Worm (Caenorhabditis elegans) whole organism, late embryonic: ENCODE results near the gene srj-24.

Experiments used
- C38D4.7 ChIP-seq: fragments of 200-800 bp; sonication (Bioruptor generic); optimal IDR thresholded peaks from 2 replicates; lab custom pipeline; 2018; ENCODE audit warnings: mild to moderate bottlenecking, missing genetic modification characterization, moderate library complexity, missing compliant biosample characterization
- K02D7.2 ChIP-seq: sonication (generic microtip); optimal IDR thresholded peaks from 2 replicates; lab custom pipeline; 2017; ENCODE audit warnings: mild to moderate bottlenecking, missing genetic modification characterization, missing compliant biosample characterization
- T23F11.4 ChIP-seq: fragments of 200-800 bp; sonication (Bioruptor generic); optimal IDR thresholded peaks from 2 replicates; lab custom pipeline; 2018; ENCODE audit warnings: mild to moderate bottlenecking, missing genetic modification characterization, missing compliant biosample characterization
- ama-1 ChIP-seq: fragments of 150-350 bp; optimal IDR thresholded peaks from 2 replicates; lab custom pipeline; 2014
- ceh-14 ChIP-seq: sonication (generic microtip); optimal IDR thresholded peaks from 2 replicates; lab custom pipeline; 2016; ENCODE audit warnings: missing genotype, missing genetic modification characterization, missing compliant biosample characterization
- ceh-19 ChIP-seq: fragments of 200-800 bp; sonication (Bioruptor generic); optimal IDR thresholded peaks from 2 replicates; lab custom pipeline; 2018; ENCODE audit warnings: mild to moderate bottlenecking, missing genetic modification characterization, missing compliant biosample characterization
- ceh-2 ChIP-seq: sonication (generic microtip); optimal IDR thresholded peaks from 2 replicates; lab custom pipeline; 2016; ENCODE audit warnings: missing genotype, missing genetic modification characterization, missing compliant biosample characterization
- ceh-22 ChIP-seq: sonication (generic microtip); optimal IDR thresholded peaks from 2 replicates; lab custom pipeline; 2017; ENCODE audit warnings: missing biosample characterization, missing genetic modification characterization
- ceh-31 ChIP-seq: sonication (generic microtip); optimal IDR thresholded peaks from 2 replicates; lab custom pipeline; 2016; ENCODE audit warnings: missing genetic modification characterization, missing compliant biosample characterization
- ceh-34 ChIP-seq: sonication (generic microtip); optimal IDR thresholded peaks from 2 replicates; lab custom pipeline; 2016; ENCODE audit warnings: mild to moderate bottlenecking, missing genetic modification characterization, missing compliant biosample characterization
- ceh-48 ChIP-seq: sonication (generic microtip); optimal IDR thresholded peaks from 2 replicates; lab custom pipeline; 2016; ENCODE audit warnings: missing genetic modification characterization, inconsistent platforms, missing compliant biosample characterization
- ceh-6 ChIP-seq: fragments of 200-800 bp; sonication (Bioruptor generic); optimal IDR thresholded peaks from 2 replicates; lab custom pipeline; 2018; ENCODE audit warnings: mild to moderate bottlenecking, missing genetic modification characterization, missing compliant biosample characterization
- dmd-4 ChIP-seq: sonication (generic microtip); optimal IDR thresholded peaks from 2 replicates; lab custom pipeline; 2016; ENCODE audit warnings: borderline replicate concordance, missing genetic modification characterization, missing compliant biosample characterization
- dve-1 ChIP-seq: sonication (generic microtip); optimal IDR thresholded peaks from 2 replicates; lab custom pipeline; 2017; ENCODE audit warnings: antibody characterized with exemption, mild to moderate bottlenecking, missing genetic modification characterization, missing compliant biosample characterization
- ets-4 ChIP-seq: sonication (generic microtip); optimal IDR thresholded peaks from 2 replicates; lab custom pipeline; 2016; ENCODE audit warnings: missing genetic modification characterization, missing compliant biosample characterization
- fax-1 ChIP-seq: sonication (generic microtip); optimal IDR thresholded peaks from 2 replicates; lab custom pipeline; 2016; ENCODE audit warnings: missing genotype, missing genetic modification characterization, missing compliant biosample characterization
- fkh-6 ChIP-seq: sonication (generic microtip); optimal IDR thresholded peaks from 2 replicates; lab custom pipeline; 2016; ENCODE audit warnings: missing genetic modification characterization, missing compliant biosample characterization
- gmeb-2 ChIP-seq: sonication (generic microtip); optimal IDR thresholded peaks from 2 replicates; lab custom pipeline; 2016; ENCODE audit warnings: missing genetic modification characterization, inconsistent platforms, missing compliant biosample characterization
- hlh-13 ChIP-seq: fragments of 200-800 bp; sonication (Bioruptor generic); optimal IDR thresholded peaks from 2 replicates; lab custom pipeline; 2018; ENCODE audit warnings: mild to moderate bottlenecking, missing genetic modification characterization, missing compliant biosample characterization
- hlh-15 ChIP-seq: sonication (generic microtip); optimal IDR thresholded peaks from 2 replicates; lab custom pipeline; 2016; ENCODE audit warnings: missing genetic modification characterization, missing compliant biosample characterization
- hlh-30 ChIP-seq: sonication (generic microtip); optimal IDR thresholded peaks from 2 replicates; lab custom pipeline; 2017; ENCODE audit warnings: antibody characterized with exemption, missing genetic modification characterization, missing compliant biosample characterization; ENCODE audit not compliant: insufficient read depth
- hlh-8 ChIP-seq: sonication (generic microtip); optimal IDR thresholded peaks from 2 replicates; lab custom pipeline; 2016; ENCODE audit warnings: missing genotype, missing genetic modification characterization, missing compliant biosample characterization
- lin-11 ChIP-seq: fragments of 200-800 bp; sonication (Bioruptor generic); optimal IDR thresholded peaks from 2 replicates; lab custom pipeline; 2018; ENCODE audit warnings: mild to moderate bottlenecking, missing genetic modification characterization, missing compliant biosample characterization
- madf-2 ChIP-seq: sonication (generic microtip); optimal IDR thresholded peaks from 2 replicates; lab custom pipeline; 2017; ENCODE audit warnings: missing genetic modification characterization, missing compliant biosample characterization
- nfya-1 ChIP-seq: sonication (generic microtip); optimal IDR thresholded peaks from 2 replicates; lab custom pipeline; 2017; ENCODE audit warnings: missing genetic modification characterization, mild to moderate bottlenecking, missing compliant biosample characterization, antibody characterized with exemption, moderate library complexity
- npax-4 ChIP-seq: sonication (generic microtip); optimal IDR thresholded peaks from 2 replicates; lab custom pipeline; 2016; ENCODE audit warnings: missing genetic modification characterization, missing compliant biosample characterization
- pag-3 ChIP-seq: sonication (generic microtip); optimal IDR thresholded peaks from 2 replicates; lab custom pipeline; 2016; ENCODE audit warnings: missing compliant biosample characterization, missing genetic modification characterization, borderline replicate concordance
- pat-9 ChIP-seq: fragments of 200-800 bp; sonication (Bioruptor generic); optimal IDR thresholded peaks from 2 replicates; lab custom pipeline; 2018; ENCODE audit warnings: mild to moderate bottlenecking, missing genetic modification characterization, moderate library complexity, missing compliant biosample characterization
- pax-1 ChIP-seq: fragments of 150-350 bp; optimal IDR thresholded peaks from 2 replicates; lab custom pipeline; 2014; ENCODE audit warnings: missing biosample characterization, missing genetic modification characterization
- pqm-1 ChIP-seq: sonication (generic microtip); optimal IDR thresholded peaks from 2 replicates; lab custom pipeline; 2016; ENCODE audit warnings: missing genetic modification characterization, missing compliant biosample characterization
- pros-1 ChIP-seq: fragments of 150-350 bp; optimal IDR thresholded peaks from 2 replicates; lab custom pipeline; 2014; ENCODE audit warnings: missing biosample characterization, missing genetic modification reagents, missing genetic modification characterization
- rnt-1 ChIP-seq: sonication (generic microtip); optimal IDR thresholded peaks from 2 replicates; lab custom pipeline; 2016; ENCODE audit warnings: missing genetic modification characterization, missing compliant biosample characterization
- tbx-7 ChIP-seq: sonication (generic microtip); optimal IDR thresholded peaks from 2 replicates; lab custom pipeline; 2016; ENCODE audit warnings: missing genotype, missing genetic modification characterization, missing compliant biosample characterization
- unc-3 ChIP-seq, 2 experiments: fragments of 200-800 bp in 1 of 2; sonication (Bioruptor generic) in 1 of 2; sonication (generic microtip) in 1 of 2; conservative IDR thresholded peaks in 1 of 2; optimal IDR thresholded peaks in 1 of 2; 2 replicates each; pipeline versions ENCODE4 v1.3.6 to Lab custom; 2016 to 2022; ENCODE audit warnings: missing compliant biosample characterization in 2 of 2, missing genetic modification characterization in 2 of 2, missing genetic modification reagents in 1 of 2
- unc-42 ChIP-seq: sonication (generic microtip); optimal IDR thresholded peaks from 2 replicates; lab custom pipeline; 2016; ENCODE audit warnings: missing genotype, missing genetic modification characterization, missing compliant biosample characterization
- unc-55 ChIP-seq: sonication (generic microtip); optimal IDR thresholded peaks from 2 replicates; lab custom pipeline; 2017; ENCODE audit warnings: missing biosample characterization, missing genetic modification reagents, missing genetic modification characterization
- unc-86 ChIP-seq: sonication (generic microtip); optimal IDR thresholded peaks from 2 replicates; lab custom pipeline; 2016; ENCODE audit warnings: missing genetic modification characterization, missing compliant biosample characterization
- zip-5 ChIP-seq: sonication (generic microtip); optimal IDR thresholded peaks from 2 replicates; lab custom pipeline; 2016; ENCODE audit warnings: missing genetic modification characterization, missing compliant biosample characterization
- ztf-16 ChIP-seq: sonication (generic microtip); optimal IDR thresholded peaks from 2 replicates; lab custom pipeline; 2017; ENCODE audit warnings: missing genetic modification characterization, missing compliant biosample characterization

srj-24 gene

ce11 chrV:762340-762739, 23.7 kb upstream of the srj-24 start, which contains the start of gene srp-2:
srp-2 (plus strand) TSS chrV:762640.
- TF ChIP-seq C38D4.7 (GFP tag; lab: Kevin White, UChicago) (no peak), dve-1 (tag; lab: Kevin White, UChicago) (no peak), hlh-8 (tag; lab: Kevin White, UChicago) (no peak), unc-42 (tag; lab: Kevin White, UChicago) (no peak), npax-4 (tag; lab: Kevin White, UChicago) (no peak), T23F11.4 (no peak), dmd-4 (tag; lab: Kevin White, UChicago) (no peak), pros-1 (tag; lab: Kevin White, UChicago) (no peak), fax-1 (no peak), ets-4 (tag; lab: Kevin White, UChicago) (no peak), gmeb-2 (no peak), madf-2 (tag; lab: Kevin White, UChicago) (no peak), ceh-6 (no peak), unc-55 (GFP tag; lab: Kevin White, UChicago) (no peak), ztf-16 (tag; lab: Kevin White, UChicago) (no peak), nfya-1 (tag; lab: Kevin White, UChicago) (no peak), ceh-14 (no peak), tbx-7 (tag; lab: Kevin White, UChicago) (no peak), unc-3 (GFP tag; conservative IDR thresholded peaks at IDR 0.05; lab: Robert Waterston, UW) (no peak), unc-3 (tag; optimal IDR thresholded peaks at IDR 0.05; lab: Kevin White, UChicago) (no peak)

- TF ChIP-seq ceh-22 (tag; lab: Kevin White, UChicago) (no peak), ceh-34 (no peak), ama-1 (lab: Kevin White, UChicago) (no peak), zip-5 (tag; lab: Kevin White, UChicago) (no peak), lin-11 (tag; lab: Kevin White, UChicago) (no peak), hlh-15 (tag; lab: Kevin White, UChicago) (no peak), rnt-1 (tag; lab: Kevin White, UChicago) (no peak), pax-1 (tag; lab: Kevin White, UChicago) (no peak), unc-86 (no peak), ceh-31 (tag; lab: Kevin White, UChicago) (no peak), hlh-13 (GFP tag; lab: Kevin White, UChicago) (no peak), ceh-48 (tag; lab: Kevin White, UChicago) (no peak)
Observed at ce11 chrV:761882-762281, 23.2 kb upstream of the srj-24 start, which contains the start of gene C05E4.12. C05E4.12 (minus strand) TSS chrV:761982.

ce11 chrV:761235-761634, 22.6 kb upstream of the srj-24 start, which contains the start of gene C05E4.15:
C05E4.15 (minus strand) TSS chrV:761335.
- TF ChIP-seq ceh-2 (tag; lab: Kevin White, UChicago) = no peak
- TF ChIP-seq ceh-19 = no peak
- no peak for TF ChIP-seq hlh-30 (tag; lab: Kevin White, UChicago)
- TF ChIP-seq C38D4.7 (GFP tag; lab: Kevin White, UChicago) = no peak
- TF ChIP-seq K02D7.2 (tag; lab: Kevin White, UChicago) = no peak
- no peak for TF ChIP-seq unc-42 (tag; lab: Kevin White, UChicago)
- TF ChIP-seq unc-55 (GFP tag; lab: Kevin White, UChicago) = no peak
- TF ChIP-seq, all 69 proteins: peak for 0

ce11 chrV:756169-756568, 17.5 kb upstream of the srj-24 start, which contains the start of gene str-20:
str-20 (plus strand) TSS chrV:756469.
- TF ChIP-seq hlh-8 (tag; lab: Kevin White, UChicago) (no peak), hlh-13 (GFP tag; lab: Kevin White, UChicago) (no peak), pag-3 (no peak), ceh-22 (tag; lab: Kevin White, UChicago) (no peak), pqm-1 (no peak), fkh-6 (tag; lab: Kevin White, UChicago) (no peak), gmeb-2 (no peak), pat-9 (tag; lab: Kevin White, UChicago) (no peak), ceh-34 (no peak)
